Worm (Caenorhabditis elegans) whole organism, L2 larva: ENCODE data around the gene C26B2.7.
A peak's percentile ranks its signal among the peaks of the same experiment; 100 is the strongest.

Source experiments
- aly-2 ChIP-seq: fragments of 150-350 bp; optimal IDR thresholded peaks from 2 replicates; lab custom pipeline; 2014; ENCODE audit warnings: missing biosample characterization, missing genetic modification characterization
- ama-1 ChIP-seq: fragments of 150-350 bp; optimal IDR thresholded peaks from 2 replicates; lab custom pipeline; 2018; ENCODE audit warnings: inconsistent platforms
- blmp-1 ChIP-seq: sonication (generic microtip); optimal IDR thresholded peaks from 2 replicates; lab custom pipeline; 2017; ENCODE audit warnings: missing genetic modification characterization, mild to moderate bottlenecking, missing compliant biosample characterization, antibody characterized with exemption, moderate library complexity; ENCODE audit not compliant: insufficient read depth
- ceh-82 ChIP-seq: fragments of 150-350 bp; optimal IDR thresholded peaks from 2 replicates; lab custom pipeline; 2014; ENCODE audit warnings: missing biosample characterization, missing genetic modification characterization
- egl-27 ChIP-seq: sonication (generic microtip); optimal IDR thresholded peaks from 3 replicates; lab custom pipeline; 2017; ENCODE audit warnings: missing biosample characterization, missing genetic modification reagents, missing genetic modification characterization
- gmeb-1 ChIP-seq: fragments of 150-350 bp; optimal IDR thresholded peaks from 2 replicates; lab custom pipeline; 2014; ENCODE audit warnings: missing biosample characterization, missing genetic modification characterization
- lin-11 ChIP-seq: fragments of 150-350 bp; sonication (generic microtip); optimal IDR thresholded peaks from 2 replicates; lab custom pipeline; 2014; ENCODE audit warnings: missing biosample characterization, missing genetic modification characterization, inconsistent platforms, mixed read lengths
- lin-39 ChIP-seq: fragments of 150-350 bp; optimal IDR thresholded peaks from 2 replicates; lab custom pipeline; 2014; ENCODE audit warnings: missing biosample characterization, missing genetic modification reagents, missing genetic modification characterization
- nhr-12 ChIP-seq: fragments of 150-350 bp; optimal IDR thresholded peaks from 2 replicates; lab custom pipeline; 2014; ENCODE audit warnings: missing biosample characterization, missing genetic modification characterization
- nhr-25 ChIP-seq: fragments of 150-350 bp; sonication (generic microtip); optimal IDR thresholded peaks from 3 replicates; lab custom pipeline; 2014; ENCODE audit warnings: missing biosample characterization, missing genetic modification characterization
- nhr-77 ChIP-seq: fragments of 150-350 bp; optimal IDR thresholded peaks from 2 replicates; lab custom pipeline; 2014; ENCODE audit warnings: missing biosample characterization, missing genetic modification characterization
- sem-4 ChIP-seq: fragments of 150-350 bp; optimal IDR thresholded peaks from 2 replicates; lab custom pipeline; 2014; ENCODE audit warnings: missing biosample characterization, missing genetic modification reagents, missing genetic modification characterization
- zag-1 ChIP-seq: fragments of 150-350 bp; optimal IDR thresholded peaks from 2 replicates; lab custom pipeline; 2014; ENCODE audit warnings: missing biosample characterization, missing genetic modification characterization
- ztf-1 ChIP-seq: fragments of 200-800 bp; sonication (Bioruptor generic); conservative IDR thresholded peaks from 2 replicates; pipeline ENCODE4 v1.3.6; 2022; ENCODE audit warnings: missing genetic modification characterization, missing compliant biosample characterization

ce11 chrIV:8026361-8026760 lies 10.3 kb downstream of the C26B2.7 start:
- TF ChIP-seq blmp-1 (tag; lab: Kevin White, UChicago): no peak
- TF ChIP-seq gmeb-1: peak; percentile 1
- TF ChIP-seq nhr-25 (tag; lab: Kevin White, UChicago): peak; percentile 49
- no peak for TF ChIP-seq zag-1 (tag; lab: Kevin White, UChicago)
- TF ChIP-seq ceh-82 (tag; lab: Kevin White, UChicago): no peak
- TF ChIP-seq sem-4 (tag; lab: Kevin White, UChicago): no peak
- TF ChIP-seq egl-27 (tag; lab: Kevin White, UChicago): peak; percentile 65
- no peak for TF ChIP-seq nhr-12
- no peak for TF ChIP-seq nhr-77 (tag; lab: Kevin White, UChicago)
- no peak for TF ChIP-seq lin-39 (tag; lab: Kevin White, UChicago)
- no peak for TF ChIP-seq ama-1
- TF ChIP-seq aly-2 (tag; lab: Kevin White, UChicago): no peak
- TF ChIP-seq ztf-1 (GFP tag; lab: Robert Waterston, UW): no peak
- TF ChIP-seq lin-11: no peak
